Worm (Caenorhabditis elegans) whole organism, L3 larva: ENCODE data around the gene F57G9.7.

Experiments
- egl-27 ChIP-seq: sonication (generic microtip); optimal IDR thresholded peaks from 4 replicates; lab custom pipeline; 2017; ENCODE audit warnings: missing biosample characterization, missing genetic modification reagents, missing genetic modification characterization
- sea-2 ChIP-seq: fragments of 150-350 bp; sonication (generic microtip); optimal IDR thresholded peaks from 4 replicates; lab custom pipeline; 2014; ENCODE audit warnings: missing biosample characterization, missing genetic modification reagents, missing genetic modification characterization

DNA sequence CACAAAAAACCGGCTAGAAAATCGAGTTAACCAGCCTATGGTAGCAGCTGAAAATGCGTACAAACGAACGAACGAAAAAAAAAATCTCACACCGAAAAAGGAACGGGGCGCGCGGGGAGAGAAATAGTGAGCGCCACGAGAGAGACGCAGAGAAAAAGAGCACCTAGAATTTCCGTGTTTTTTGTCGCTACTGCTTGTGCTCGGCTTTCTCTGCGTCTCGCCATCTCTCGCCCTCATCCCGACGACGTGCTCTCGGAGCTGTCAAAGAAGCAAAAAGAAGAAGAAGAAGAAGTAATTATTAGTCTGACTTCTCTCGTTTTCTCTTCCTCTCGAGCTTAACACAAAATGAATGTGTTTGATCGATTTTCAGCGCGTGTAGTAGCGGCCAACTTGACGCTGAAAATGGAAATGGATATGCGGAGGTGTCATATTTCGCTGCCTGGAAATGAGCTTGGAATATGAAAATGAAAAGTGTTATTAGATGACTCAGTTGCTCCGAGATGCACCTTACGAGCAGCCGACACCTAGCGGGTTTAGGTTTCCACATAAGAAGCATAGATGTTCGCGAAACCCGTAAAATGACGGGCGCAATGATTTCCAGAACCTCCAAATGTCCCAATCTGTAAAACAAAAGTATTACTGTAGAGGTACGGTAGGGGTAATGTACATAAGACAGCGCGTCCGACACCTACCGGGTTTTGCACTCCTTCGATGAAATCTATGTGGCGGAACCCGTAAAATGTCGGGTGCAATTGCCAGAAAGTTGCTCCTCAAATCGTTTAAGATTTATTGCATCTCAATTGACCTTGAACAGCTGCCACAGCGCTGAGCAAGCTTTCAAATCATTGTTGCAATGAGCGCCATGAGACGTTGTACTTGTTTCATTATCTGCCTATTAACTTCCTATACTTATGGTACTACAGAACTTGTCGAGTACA, 14.7 kb downstream of the F57G9.7 start, which contains the start of gene btb-14:
- no peak for TF ChIP-seq egl-27 (tag; lab: Kevin White, UChicago)
- TF ChIP-seq sea-2 (GFP tag; lab: Kevin White, UChicago), result no peak
